Fruit fly (Drosophila melanogaster): ENCODE data around the gene Cubn2.

Cubn2 gene

DNA sequence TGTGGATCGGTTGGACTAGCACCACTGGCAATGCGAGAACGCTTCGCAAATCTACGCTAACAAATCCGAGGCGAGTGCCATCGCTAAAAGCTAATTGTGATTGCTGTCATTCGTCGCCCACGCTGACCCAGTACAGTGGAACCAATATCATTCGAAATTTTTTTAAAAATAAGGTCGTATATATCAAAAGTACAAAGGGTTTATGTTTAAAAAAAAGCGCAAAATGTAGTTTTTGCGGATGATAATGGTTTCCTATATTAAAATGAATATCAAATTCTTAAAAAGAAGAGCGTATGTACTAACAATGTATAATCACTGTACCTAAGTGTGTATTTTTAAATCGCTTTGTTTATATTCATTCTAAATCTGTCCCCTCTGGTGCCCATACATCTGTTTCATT lies 29.3 kb downstream of the Cubn2 start (continued):
- TF ChIP-seq CG10321 (GFP tag; IDR thresholded peaks at IDR 0.05) (0 out of 2 replicates have a peak, but pooled peaks have one; percentile 21), CG6689 (GFP tag; IDR thresholded peaks at IDR 0.05) (peak; percentile 60), Camta (GFP tag; optimal IDR thresholded peaks at IDR 0.05) (peak; percentile 19), E2f1 (GFP tag; IDR thresholded peaks at IDR 0.05) (0 out of 2 replicates have a peak, but pooled peaks have one; percentile 40), CG18619 (GFP tag; optimal IDR thresholded peaks at IDR 0.05) (peak; percentile 19), CG7928 (GFP tag; optimal IDR thresholded peaks at IDR 0.05) (peak; percentile 17), Sry-β (GFP tag; optimal IDR thresholded peaks at IDR 0.05) (no peak), BtbVII (GFP tag; optimal IDR thresholded peaks at IDR 0.05) (no peak), gsb-n (tag; optimal IDR thresholded peaks at IDR 0.05) (no peak), Ada2b (GFP tag; IDR thresholded peaks at IDR 0.05) (peak; percentile 63), dpn (GFP tag; optimal IDR thresholded peaks at IDR 0.05) (peak in 1 of 2 experiments; percentile 23), CG15011 (GFP tag; optimal IDR thresholded peaks at IDR 0.05) (peak; percentile 4), vvl (GFP tag; IDR thresholded peaks at IDR 0.05) (peak; percentile 66; the same call in 1 of the 2 replicates), NfI (GFP tag; optimal IDR thresholded peaks at IDR 0.05) (peak; percentile 31), Sry-δ (GFP tag; optimal IDR thresholded peaks at IDR 0.05) (peak; percentile 14), Drgx (GFP tag; IDR thresholded peaks at IDR 0.05) (peak; percentile 82), bcd (GFP tag; optimal IDR thresholded peaks at IDR 0.05) (peak; percentile 48), ssp (GFP tag; IDR thresholded peaks at IDR 0.05) (0 out of 2 replicates have a peak, but pooled peaks have one; percentile 9), fd96Cb (tag; optimal IDR thresholded peaks at IDR 0.05) (peak; percentile 25), CG34422 (GFP tag; IDR thresholded peaks at IDR 0.05) (0 out of 3 replicates have a peak, but pooled peaks have one; percentile 31), CG13296 (GFP tag; optimal IDR thresholded peaks at IDR 0.05) (peak; percentile 60), CG12155 (GFP tag; optimal IDR thresholded peaks at IDR 0.05) (peak; percentile 23), Chrac-16 (GFP tag; optimal IDR thresholded peaks at IDR 0.05) (peak; percentile 13), CG18599 (GFP tag; optimal IDR thresholded peaks at IDR 0.05) (peak; percentile 58), mam (GFP tag; optimal IDR thresholded peaks at IDR 0.05) (peak; percentile 47), Dbx (GFP tag; IDR thresholded peaks at IDR 0.05) (peak; percentile 51; the same call in 1 of the 3 replicates), caup (GFP tag; optimal IDR thresholded peaks at IDR 0.05; ENCODE audit: severe bottlenecking) (peak; percentile 18), ara (GFP tag; IDR thresholded peaks at IDR 0.05) (no peak), Hsf (GFP tag; optimal IDR thresholded peaks at IDR 0.05) (peak; percentile 9), p53 (GFP tag; optimal IDR thresholded peaks at IDR 0.05) (no peak), bsh (GFP tag; optimal IDR thresholded peaks at IDR 0.05) (peak in 1 of 2 experiments; percentile 34), Fer2 (tag; optimal IDR thresholded peaks at IDR 0.05) (peak; percentile 7), CG14014 (GFP tag; IDR thresholded peaks at IDR 0.05) (0 out of 2 replicates have a peak, but pooled peaks have one; percentile 28), HHEX (GFP tag; optimal IDR thresholded peaks at IDR 0.05) (peak; percentile 28), trh (GFP tag; optimal IDR thresholded peaks at IDR 0.05) (no peak), cas (GFP tag; IDR thresholded peaks at IDR 0.05) (0 out of 2 replicates have a peak, but pooled peaks have one; percentile 46), seq (GFP tag; IDR thresholded peaks at IDR 0.05) (peak; percentile 62; the same call in 1 of the 2 replicates), CG2889 (GFP tag; IDR thresholded peaks at IDR 0.05) (0 out of 3 replicates have a peak, but pooled peaks have one; percentile 7), cwo (GFP tag; optimal IDR thresholded peaks at IDR 0.05) (peak; percentile 43), CG2120 (GFP tag; optimal IDR thresholded peaks at IDR 0.05) (peak; percentile 71), CG3847 (GFP tag; IDR thresholded peaks at IDR 0.05) (peak; percentile 46; the same call in 1 of the 2 replicates), Ets97D (GFP tag; optimal IDR thresholded peaks at IDR 0.05) (no peak), Opbp (GFP tag; IDR thresholded peaks at IDR 0.05; ENCODE audit: partially characterized antibody) (no peak), CG32767 (GFP tag; IDR thresholded peaks at IDR 0.05) (peak; percentile 47; the same call in 1 of the 2 replicates), Atf6 (GFP tag; IDR thresholded peaks at IDR 0.05) (peak; percentile 40; the same call in 1 of the 2 replicates), hkb (optimal IDR thresholded peaks at IDR 0.05) (no peak), hkb (GFP tag; IDR thresholded peaks at IDR 0.05) (peak; percentile 71), Vsx1 (GFP tag; optimal IDR thresholded peaks at IDR 0.05) (no peak), wor (GFP tag; IDR thresholded peaks at IDR 0.05) (0 out of 2 replicates have a peak, but pooled peaks have one; percentile 28), al (GFP tag; IDR thresholded peaks at IDR 0.05) (peak; percentile 61)
